Worm (Caenorhabditis elegans) whole organism, young adult: ENCODE data around the gene dph-2.

Source experiments
- B0019.2 ChIP-seq: fragments of 200-800 bp; sonication (Bioruptor generic); conservative IDR thresholded peaks from 2 replicates; pipeline ENCODE4 v1.3.6; 2022; ENCODE audit warnings: missing genetic modification reagents, missing genetic modification characterization, missing compliant biosample characterization
- C06A6.2 ChIP-seq: fragments of 200-800 bp; sonication (Bioruptor generic); conservative IDR thresholded peaks from 2 replicates; pipeline ENCODE4 v1.3.6; 2022; ENCODE audit warnings: missing genetic modification characterization, missing compliant biosample characterization
- F33H1.4 ChIP-seq: fragments of 200-800 bp; sonication (Bioruptor generic); IDR thresholded peaks from 2 replicates; pipeline ENCODE4 v1.3.6; 2022; ENCODE audit warnings: missing genetic modification reagents, missing genetic modification characterization, missing compliant biosample characterization
- F49E8.2 ChIP-seq: sonication (generic microtip); optimal IDR thresholded peaks from 3 replicates; lab custom pipeline; 2017; ENCODE audit warnings: missing genetic modification characterization, mild to moderate bottlenecking, missing compliant biosample characterization, antibody characterized with exemption, moderate library complexity; ENCODE audit not compliant: insufficient read depth
- F57A8.1 ChIP-seq: fragments of 200-800 bp; sonication (Bioruptor generic); optimal IDR thresholded peaks from 2 replicates; lab custom pipeline; 2018; ENCODE audit warnings: mild to moderate bottlenecking, missing genetic modification characterization, moderate library complexity, missing compliant biosample characterization
- K11D2.4 ChIP-seq: fragments of 200-800 bp; sonication (Bioruptor generic); IDR thresholded peaks from 2 replicates; pipeline ENCODE4 v1.3.6; 2022; ENCODE audit warnings: missing genetic modification reagents, missing genetic modification characterization, missing compliant biosample characterization
- Y79H2A.3 ChIP-seq: fragments of 200-800 bp; sonication (Bioruptor generic); conservative IDR thresholded peaks from 2 replicates; pipeline ENCODE4 v1.3.6; 2022; ENCODE audit warnings: missing genetic modification reagents, missing genetic modification characterization, missing compliant biosample characterization
- ama-1 ChIP-seq, 3 experiments: fragments of 150-350 bp in 1 of 3; sonication (generic microtip) in 2 of 3; optimal IDR thresholded peaks; 2 replicates each; lab custom pipeline; 2014 to 2018; ENCODE audit warnings: missing biosample characterization in 2 of 3, missing genetic modification characterization in 2 of 3, missing genetic modification reagents in 2 of 3
- aptf-3 ChIP-seq: fragments of 200-800 bp; sonication (Bioruptor generic); IDR thresholded peaks from 2 replicates; pipeline ENCODE4 v1.3.6; 2022; ENCODE audit warnings: missing genetic modification characterization, missing compliant biosample characterization
- atf-7 ChIP-seq: sonication (generic microtip); optimal IDR thresholded peaks from 2 replicates; lab custom pipeline; 2017; ENCODE audit warnings: mild to moderate bottlenecking, missing genetic modification characterization, missing compliant biosample characterization
- attf-3 ChIP-seq: fragments of 200-800 bp; sonication (Bioruptor generic); conservative IDR thresholded peaks from 2 replicates; pipeline ENCODE4 v1.3.6; 2022; ENCODE audit warnings: missing genetic modification reagents, missing genetic modification characterization, missing compliant biosample characterization
- attf-5 ChIP-seq: fragments of 200-800 bp; sonication (Bioruptor generic); optimal IDR thresholded peaks from 2 replicates; lab custom pipeline; 2018; ENCODE audit warnings: mild to moderate bottlenecking, missing genetic modification characterization, missing compliant biosample characterization
- bed-1 ChIP-seq: fragments of 200-800 bp; sonication (Bioruptor generic); IDR thresholded peaks from 2 replicates; pipeline ENCODE4 v1.3.6; 2022; ENCODE audit warnings: missing genetic modification reagents, missing genetic modification characterization, missing compliant biosample characterization
- cebp-2 ChIP-seq: fragments of 200-800 bp; sonication (Bioruptor generic); IDR thresholded peaks from 2 replicates; pipeline ENCODE4 v1.3.6; 2022; ENCODE audit warnings: missing genetic modification characterization, missing compliant biosample characterization
- ceh-40 ChIP-seq: fragments of 200-800 bp; sonication (Bioruptor generic); IDR thresholded peaks from 2 replicates; pipeline ENCODE4 v1.3.6; 2022; ENCODE audit warnings: missing genetic modification characterization, missing compliant biosample characterization
- ceh-79 ChIP-seq: sonication (generic microtip); optimal IDR thresholded peaks from 2 replicates; lab custom pipeline; 2017; ENCODE audit warnings: mild to moderate bottlenecking, missing genetic modification characterization, missing compliant biosample characterization
- chd-7 ChIP-seq: sonication (generic microtip); optimal IDR thresholded peaks from 2 replicates; lab custom pipeline; 2016; ENCODE audit warnings: mild to moderate bottlenecking, missing genetic modification characterization, moderate library complexity, missing compliant biosample characterization
- die-1 ChIP-seq: sonication (generic microtip); optimal IDR thresholded peaks from 2 replicates; lab custom pipeline; 2016; ENCODE audit warnings: missing genotype, mild to moderate bottlenecking, missing genetic modification characterization, missing compliant biosample characterization
- dox-1 ChIP-seq: fragments of 200-800 bp; sonication (Bioruptor generic); IDR thresholded peaks from 2 replicates; pipeline ENCODE4 v1.3.6; 2022; ENCODE audit warnings: missing genetic modification reagents, missing genetic modification characterization, missing compliant biosample characterization
- dpff-1 ChIP-seq: sonication (generic microtip); optimal IDR thresholded peaks from 2 replicates; lab custom pipeline; 2017; ENCODE audit warnings: mild to moderate bottlenecking, missing genetic modification characterization, missing compliant biosample characterization
- egl-44 ChIP-seq: fragments of 200-800 bp; sonication (Bioruptor generic); IDR thresholded peaks from 2 replicates; pipeline ENCODE4 v1.3.6; 2022; ENCODE audit warnings: missing genetic modification reagents, missing genetic modification characterization, missing compliant biosample characterization
- gei-17 ChIP-seq: fragments of 200-800 bp; sonication (Bioruptor generic); optimal IDR thresholded peaks from 2 replicates; lab custom pipeline; 2018; ENCODE audit warnings: mild to moderate bottlenecking, missing genetic modification characterization, missing compliant biosample characterization
- hlh-12 ChIP-seq: sonication (generic microtip); optimal IDR thresholded peaks from 2 replicates; lab custom pipeline; 2016; ENCODE audit warnings: missing genetic modification characterization, missing compliant biosample characterization
- lag-1 ChIP-seq: fragments of 200-800 bp; sonication (Bioruptor generic); IDR thresholded peaks from 2 replicates; pipeline ENCODE4 v1.3.6; 2022; ENCODE audit warnings: missing genetic modification reagents, missing genetic modification characterization, missing compliant biosample characterization
- let-526 ChIP-seq: fragments of 200-800 bp; sonication (Bioruptor generic); IDR thresholded peaks from 2 replicates; pipeline ENCODE4 v1.3.6; 2022; ENCODE audit warnings: missing genetic modification reagents, missing genetic modification characterization, missing compliant biosample characterization
- lsl-1 ChIP-seq: fragments of 200-800 bp; sonication (Bioruptor generic); optimal IDR thresholded peaks from 2 replicates; lab custom pipeline; 2018; ENCODE audit warnings: mild to moderate bottlenecking, missing genetic modification characterization, moderate library complexity, missing compliant biosample characterization
- madf-3 ChIP-seq: fragments of 200-800 bp; sonication (Bioruptor generic); IDR thresholded peaks from 2 replicates; pipeline ENCODE4 v1.3.6; 2022; ENCODE audit warnings: missing genetic modification reagents, missing genetic modification characterization, missing compliant biosample characterization
- madf-8 ChIP-seq: fragments of 200-800 bp; sonication (Bioruptor generic); conservative IDR thresholded peaks from 2 replicates; pipeline ENCODE4 v1.3.6; 2022; ENCODE audit warnings: missing genetic modification reagents, missing genetic modification characterization, missing compliant biosample characterization
- mxl-1 ChIP-seq: sonication (generic microtip); optimal IDR thresholded peaks from 2 replicates; lab custom pipeline; 2016; ENCODE audit warnings: missing genetic modification characterization, missing compliant biosample characterization
- nhr-120 ChIP-seq: fragments of 200-800 bp; sonication (Bioruptor generic); IDR thresholded peaks from 2 replicates; pipeline ENCODE4 v1.3.6; 2022; ENCODE audit warnings: missing genetic modification characterization, missing compliant biosample characterization
- nhr-90 ChIP-seq: sonication (generic microtip); optimal IDR thresholded peaks from 2 replicates; lab custom pipeline; 2016; ENCODE audit warnings: missing genotype, mild to moderate bottlenecking, missing genetic modification characterization, missing compliant biosample characterization
- rec-8 ChIP-seq, 2 experiments: sonication (generic microtip); optimal IDR thresholded peaks; 2 replicates each; lab custom pipeline; 2016; ENCODE audit warnings: mild to moderate bottlenecking in 2 of 2, missing genetic modification characterization in 2 of 2, missing genetic modification reagents in 2 of 2, missing genotype in 2 of 2, missing biosample characterization in 1 of 2, missing compliant biosample characterization in 1 of 2, moderate library complexity in 1 of 2
- snpc-1.1 ChIP-seq: sonication (generic microtip); optimal IDR thresholded peaks from 2 replicates; lab custom pipeline; 2017; ENCODE audit warnings: missing genetic modification characterization, mild to moderate bottlenecking, missing compliant biosample characterization, antibody characterized with exemption, moderate library complexity, missing genotype, missing genetic modification reagents; ENCODE audit not compliant: insufficient read depth
- snpc-1.3 ChIP-seq: sonication (generic microtip); optimal IDR thresholded peaks from 2 replicates; lab custom pipeline; 2017; ENCODE audit warnings: missing genetic modification characterization, mild to moderate bottlenecking, missing compliant biosample characterization, antibody characterized with exemption, moderate library complexity, missing genotype, missing genetic modification reagents; ENCODE audit not compliant: insufficient read depth
- somi-1 ChIP-seq: fragments of 200-800 bp; sonication (Bioruptor generic); optimal IDR thresholded peaks from 2 replicates; lab custom pipeline; 2018; ENCODE audit warnings: mild to moderate bottlenecking, missing genetic modification characterization, missing compliant biosample characterization
- unc-130 ChIP-seq: sonication (generic microtip); optimal IDR thresholded peaks from 2 replicates; lab custom pipeline; 2016; ENCODE audit warnings: missing genetic modification reagents, missing genetic modification characterization, missing compliant biosample characterization
- unc-62 ChIP-seq: fragments of 150-350 bp; optimal IDR thresholded peaks from 2 replicates; lab custom pipeline; 2014; ENCODE audit warnings: missing biosample characterization, missing genetic modification reagents, missing genetic modification characterization
- ztf-18 ChIP-seq: sonication (generic microtip); optimal IDR thresholded peaks from 2 replicates; lab custom pipeline; 2016; ENCODE audit warnings: missing genotype, mild to moderate bottlenecking, missing genetic modification characterization, missing compliant biosample characterization
- ztf-3 ChIP-seq: fragments of 200-800 bp; sonication (Bioruptor generic); optimal IDR thresholded peaks from 2 replicates; lab custom pipeline; 2018; ENCODE audit warnings: mild to moderate bottlenecking, missing genetic modification characterization, missing compliant biosample characterization
- ztf-6 ChIP-seq: fragments of 200-800 bp; sonication (Bioruptor generic); IDR thresholded peaks from 2 replicates; pipeline ENCODE4 v1.3.6; 2022; ENCODE audit warnings: missing genetic modification reagents, missing genetic modification characterization, missing compliant biosample characterization

dph-2 gene

ce11 chrII:10759425-10759824 lies 45.3 kb upstream of the dph-2 start:
- TF ChIP-seq bed-1 (GFP tag; lab: Robert Waterston, UW) (no peak), F57A8.1 (no peak), ztf-3 (GFP tag; lab: Kevin White, UChicago) (no peak), lsl-1 (no peak), unc-130 (no peak), lag-1 (GFP tag; lab: Robert Waterston, UW) (no peak), die-1 (tag; lab: Kevin White, UChicago) (no peak), chd-7 (tag; lab: Kevin White, UChicago) (no peak), madf-3 (GFP tag; lab: Robert Waterston, UW) (no peak), ceh-40 (no peak), K11D2.4 (GFP tag; lab: Robert Waterston, UW) (no peak), madf-8 (GFP tag; lab: Robert Waterston, UW) (no peak), ztf-6 (no peak)

DNA sequence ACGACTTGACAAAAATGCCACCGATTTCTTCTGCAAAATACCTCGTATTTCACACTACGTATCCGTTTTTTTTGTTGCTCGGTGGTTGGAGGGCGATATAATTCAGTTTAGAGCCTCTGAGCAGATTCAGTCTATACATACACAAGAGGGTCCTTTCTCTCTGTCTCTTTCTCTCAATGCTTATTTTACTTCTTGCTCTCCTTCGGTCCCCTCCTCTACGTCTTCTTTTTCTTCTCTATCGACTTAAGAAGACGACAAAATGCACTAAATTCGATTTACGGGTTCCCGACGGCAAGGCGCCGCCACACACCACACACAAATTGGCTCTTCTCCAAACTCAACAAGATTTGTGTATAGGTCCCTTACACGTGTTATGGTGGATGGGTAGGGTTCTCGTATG lies 44.9 kb upstream of the dph-2 start:
- TF ChIP-seq F49E8.2 (no peak), cebp-2 (GFP tag; lab: Robert Waterston, UW) (0 out of 2 replicates have a peak, but pooled peaks have one; percentile 29)

- TF ChIP-seq die-1 (tag; lab: Kevin White, UChicago) (no peak), madf-3 (GFP tag; lab: Robert Waterston, UW) (no peak), F33H1.4 (GFP tag; lab: Robert Waterston, UW) (no peak), let-526 (GFP tag; lab: Robert Waterston, UW) (no peak), gei-17 (GFP tag; lab: Kevin White, UChicago) (no peak), nhr-90 (tag; lab: Kevin White, UChicago) (no peak), attf-5 (GFP tag; lab: Kevin White, UChicago) (no peak), snpc-1.3 (tag; lab: Kevin White, UChicago) (no peak), ztf-18 (tag; lab: Kevin White, UChicago) (no peak), nhr-120 (GFP tag; lab: Robert Waterston, UW) (no peak), ama-1 (optimal IDR thresholded peaks at IDR 0.05; lab: Kevin White, UChicago) (no peak), ama-1 (GFP tag; optimal IDR thresholded peaks at IDR 0.05; lab: Kevin White, UChicago) (no peak), dpff-1 (no peak), somi-1 (no peak), mxl-1 (tag; lab: Kevin White, UChicago) (no peak), unc-62 (no peak), rec-8 (tag; optimal IDR thresholded peaks at IDR 0.05; lab: Kevin White, UChicago) (no peak), unc-130 (no peak), hlh-12 (tag; lab: Kevin White, UChicago) (no peak), dox-1 (no peak)
Observed at ce11 chrII:10755455-10755854, 41.4 kb upstream of the dph-2 start.

DNA sequence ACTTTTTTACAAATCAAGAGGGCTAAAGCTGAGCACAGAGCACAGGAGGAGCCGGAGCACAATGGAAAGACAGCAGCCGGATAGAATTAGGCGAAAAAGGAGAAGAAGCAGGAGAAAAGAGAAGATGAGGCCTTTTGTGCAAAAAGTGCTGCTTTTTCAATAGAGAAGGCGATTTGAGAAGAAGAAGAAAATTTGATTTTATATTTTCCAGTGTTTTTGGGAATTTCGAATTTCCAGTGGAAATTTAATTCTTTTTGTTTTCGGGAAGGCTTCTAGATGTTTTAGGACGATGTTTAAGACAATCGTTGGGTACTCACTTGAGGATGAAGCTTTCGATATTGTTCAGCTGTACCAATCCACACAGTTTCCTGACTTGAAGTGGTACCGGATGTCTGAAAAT lies 39.6 kb upstream of the dph-2 start:
- no peak for TF ChIP-seq Y79H2A.3 (GFP tag; lab: Robert Waterston, UW)
- no peak for TF ChIP-seq ceh-79
- no peak for TF ChIP-seq C06A6.2 (GFP tag; lab: Robert Waterston, UW)
- no peak for TF ChIP-seq aptf-3
- TF ChIP-seq B0019.2: no peak
- no peak for TF ChIP-seq egl-44 (GFP tag; lab: Robert Waterston, UW)
- no peak for TF ChIP-seq snpc-1.1
- no peak for TF ChIP-seq attf-3 (GFP tag; lab: Robert Waterston, UW)
- no peak for TF ChIP-seq atf-7 (tag; lab: Kevin White, UChicago)
